Fruit fly (Drosophila melanogaster) whole organism, adult: Measurements from ENCODE around the gene Cnx14D.
A peak's percentile ranks its signal among the peaks of the same experiment; 100 is the strongest.

Experiments
- CG11617 ChIP-seq: fragments of 200-800 bp; sonication (Bioruptor generic); optimal IDR thresholded peaks from 2 replicates; lab custom pipeline; 2017; ENCODE audit warnings: mild to moderate bottlenecking, missing biosample characterization, missing genetic modification reagents, missing genetic modification characterization
- CG12768 ChIP-seq: fragments of 200-800 bp; sonication (Bioruptor generic); optimal IDR thresholded peaks from 2 replicates; lab custom pipeline; 2017; ENCODE audit warnings: missing biosample characterization, missing genetic modification characterization, mild to moderate bottlenecking, moderate library complexity, missing genetic modification reagents
- CG14711 ChIP-seq: fragments of 200-800 bp; sonication (Bioruptor generic); optimal IDR thresholded peaks from 2 replicates; lab custom pipeline; 2018; ENCODE audit warnings: missing biosample characterization, mild to moderate bottlenecking, missing genetic modification characterization, moderate library complexity
- CG1620 ChIP-seq: fragments of 200-800 bp; sonication (Bioruptor generic); optimal IDR thresholded peaks from 2 replicates; lab custom pipeline; 2016; ENCODE audit warnings: missing biosample characterization, missing genetic modification characterization
- CG33017 ChIP-seq: fragments of 200-800 bp; sonication (Bioruptor generic); optimal IDR thresholded peaks from 2 replicates; lab custom pipeline; 2018; ENCODE audit warnings: missing biosample characterization, mild to moderate bottlenecking, missing genetic modification characterization, moderate library complexity
- CG5204 ChIP-seq: fragments of 200-800 bp; sonication (Bioruptor generic); optimal IDR thresholded peaks from 2 replicates; lab custom pipeline; 2016; ENCODE audit warnings: missing biosample characterization, missing genetic modification characterization
- CG7045 ChIP-seq: fragments of 200-800 bp; sonication (Bioruptor generic); optimal IDR thresholded peaks from 2 replicates; lab custom pipeline; 2017; ENCODE audit warnings: missing biosample characterization, mild to moderate bottlenecking, missing genetic modification characterization
- CG7101 ChIP-seq: fragments of 200-800 bp; sonication (Bioruptor generic); optimal IDR thresholded peaks from 2 replicates; lab custom pipeline; 2018; ENCODE audit warnings: missing biosample characterization, mild to moderate bottlenecking, missing genetic modification characterization, moderate library complexity
- Clk ChIP-seq: fragments of 200-800 bp; sonication (Bioruptor generic); optimal IDR thresholded peaks from 2 replicates; lab custom pipeline; 2017; ENCODE audit warnings: missing biosample characterization, missing genetic modification characterization
- Crg-1 ChIP-seq: fragments of 200-800 bp; sonication (Bioruptor generic); optimal IDR thresholded peaks from 2 replicates; lab custom pipeline; 2016; ENCODE audit warnings: missing biosample characterization, missing genetic modification characterization
- Hr96 ChIP-seq: fragments of 200-800 bp; sonication (Bioruptor generic); optimal IDR thresholded peaks from 2 replicates; lab custom pipeline; 2016; ENCODE audit warnings: missing biosample characterization, missing genetic modification characterization
- Mnt ChIP-seq: fragments of 200-800 bp; sonication (Bioruptor generic); optimal IDR thresholded peaks from 2 replicates; lab custom pipeline; 2016; ENCODE audit warnings: missing biosample characterization, mild to moderate bottlenecking, missing genetic modification characterization
- bab1 ChIP-seq: fragments of 200-800 bp; sonication (Bioruptor generic); optimal IDR thresholded peaks from 3 replicates; lab custom pipeline; 2019; ENCODE audit warnings: missing biosample characterization, mild to moderate bottlenecking, missing genetic modification characterization, moderate library complexity
- cic ChIP-seq: fragments of 200-800 bp; sonication (Bioruptor generic); optimal IDR thresholded peaks from 2 replicates; lab custom pipeline; 2017; ENCODE audit warnings: missing biosample characterization, mild to moderate bottlenecking, missing genetic modification characterization, moderate library complexity
- cnc ChIP-seq, 2 experiments: fragments of >200 bp; optimal IDR thresholded peaks; 2 replicates each; lab custom pipeline; 2017
- kay ChIP-seq: fragments of 200-800 bp; sonication (Bioruptor generic); peaks from one replicate; lab custom pipeline; 2016; ENCODE audit warnings: missing biosample characterization, missing genetic modification characterization, borderline replicate concordance
- ovo ChIP-seq: fragments of 200-800 bp; sonication (Bioruptor generic); optimal IDR thresholded peaks from 2 replicates; lab custom pipeline; 2016; ENCODE audit warnings: missing biosample characterization, missing genetic modification characterization
- pad ChIP-seq: fragments of 200-800 bp; sonication (Bioruptor generic); optimal IDR thresholded peaks from 3 replicates; lab custom pipeline; 2017; ENCODE audit warnings: missing biosample characterization, missing genetic modification characterization, mild to moderate bottlenecking, moderate library complexity, missing genetic modification reagents
- tj ChIP-seq: fragments of 200-800 bp; sonication (Bioruptor generic); optimal IDR thresholded peaks from 3 replicates; lab custom pipeline; 2017; ENCODE audit warnings: missing biosample characterization, mild to moderate bottlenecking, missing genetic modification characterization, moderate library complexity
- toe ChIP-seq: fragments of 200-800 bp; sonication (Bioruptor generic); optimal IDR thresholded peaks from 2 replicates; lab custom pipeline; 2016; ENCODE audit warnings: missing biosample characterization, missing genetic modification characterization

Gene Cnx14D

dm6 chrX:16525315-16525714 lies at the start of gene Cnx14D:
Gene Cnx14D (minus strand): TSS chrX:16525415.
- no peak for TF ChIP-seq CG5204 (GFP tag; lab: Kevin White, UChicago)

DNA sequence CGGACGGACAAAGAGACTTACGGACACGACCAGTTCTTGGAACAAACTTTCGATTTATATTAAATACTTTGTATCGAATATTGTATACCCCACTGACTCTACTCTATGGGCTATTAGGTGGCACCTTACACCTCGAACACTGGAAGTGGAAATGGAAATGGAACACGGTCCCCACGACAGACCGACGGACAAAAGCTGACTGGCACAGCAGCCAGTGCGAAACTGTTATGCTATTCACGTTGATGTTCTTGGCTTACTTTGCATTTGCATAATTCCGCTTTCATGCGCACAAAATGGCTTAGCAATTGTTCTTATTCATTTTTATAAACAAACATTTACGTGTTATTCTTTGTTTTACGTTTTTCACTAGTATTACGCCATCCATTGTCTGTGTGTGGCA lies 48.9 kb upstream of the Cnx14D start:
- no peak for TF ChIP-seq cic
- no peak for TF ChIP-seq Mnt
- no peak for TF ChIP-seq CG1620 (GFP tag; lab: Kevin White, UChicago)
- TF ChIP-seq CG5204 (GFP tag; lab: Kevin White, UChicago): no peak
- TF ChIP-seq bab1 (GFP tag; lab: Kevin White, UChicago): no peak
- no peak for TF ChIP-seq CG14711 (tag; lab: Kevin White, UChicago)
- TF ChIP-seq cnc (optimal IDR thresholded peaks at IDR 0.05; lab: Kevin White, UChicago): no peak
- TF ChIP-seq Crg-1 (GFP tag; lab: Kevin White, UChicago): no peak

DNA sequence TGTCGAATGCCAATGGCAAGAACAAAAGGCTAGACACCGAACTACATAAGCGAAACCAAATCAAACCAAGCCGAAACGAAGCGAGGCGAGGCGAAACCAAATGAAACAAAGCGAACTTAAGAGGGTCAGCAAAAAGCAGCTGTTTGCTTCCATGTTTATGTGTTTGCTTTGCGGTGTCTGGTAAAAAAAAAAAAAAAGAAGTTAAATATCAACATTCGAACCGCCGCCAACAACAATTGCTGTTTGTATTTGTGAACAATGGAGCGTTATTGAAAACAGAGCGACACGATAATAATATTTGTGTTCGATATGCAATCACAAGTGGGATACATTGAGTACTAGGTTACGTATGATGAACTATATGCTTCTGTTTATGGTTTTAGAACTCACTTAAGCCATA lies 48.4 kb upstream of the Cnx14D start:
- peak; percentile 50 for TF ChIP-seq ovo (GFP tag; lab: Kevin White, UChicago)
- TF ChIP-seq pad: peak; percentile 14
- TF ChIP-seq Crg-1 (GFP tag; lab: Kevin White, UChicago): peak; percentile 46
- no peak for TF ChIP-seq toe
- peak; percentile 59 for TF ChIP-seq CG7101
- TF ChIP-seq CG5204 (GFP tag; lab: Kevin White, UChicago): no peak
- no peak for TF ChIP-seq CG7045 (GFP tag; lab: Kevin White, UChicago)
- TF ChIP-seq CG14711 (tag; lab: Kevin White, UChicago): no peak
- TF ChIP-seq tj (GFP tag; lab: Kevin White, UChicago): no peak

DNA sequence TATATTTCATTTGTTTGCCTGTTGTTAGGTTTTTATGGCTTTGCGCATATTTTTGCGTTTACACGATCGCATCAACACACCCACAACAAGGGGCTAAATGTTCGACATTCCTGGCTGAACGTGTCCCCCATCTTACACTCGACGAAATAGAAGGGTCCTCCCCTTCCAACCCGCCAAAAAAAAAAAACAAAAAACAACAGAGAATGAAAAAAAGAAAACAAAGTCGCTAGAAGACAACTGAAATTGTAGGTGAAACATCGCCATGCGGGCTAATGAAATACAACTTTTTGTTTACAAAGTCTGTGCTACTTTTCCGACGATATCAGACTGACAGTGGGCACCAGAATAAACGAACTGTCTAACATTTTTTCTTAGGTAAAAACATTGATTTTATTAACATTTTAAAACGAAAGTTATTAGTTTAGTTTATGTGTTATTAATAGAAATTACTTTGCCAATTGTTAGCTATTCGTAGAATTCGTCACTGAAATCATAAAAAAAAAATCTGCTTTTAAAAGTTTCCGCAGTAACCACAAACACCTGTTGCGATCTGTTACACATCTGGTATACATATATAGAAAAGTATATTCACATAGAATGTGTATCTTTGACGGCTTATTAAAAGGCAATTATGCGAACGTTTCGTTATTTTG lies 45.5 kb upstream of the Cnx14D start:
- TF ChIP-seq Clk (GFP tag; lab: Kevin White, UChicago) (no peak), toe (no peak), Hr96 (GFP tag; lab: Kevin White, UChicago) (no peak), CG7045 (GFP tag; lab: Kevin White, UChicago) (no peak), bab1 (GFP tag; lab: Kevin White, UChicago) (no peak), kay (GFP tag; lab: Kevin White, UChicago) (peak; percentile 72), cnc (optimal IDR thresholded peaks at IDR 0.05; lab: Kevin White, UChicago) (no peak), CG1620 (GFP tag; lab: Kevin White, UChicago) (no peak)

dm6 chrX:16565377-16565776 lies 40.2 kb upstream of the Cnx14D start:
- TF ChIP-seq CG11617 (GFP tag; lab: Kevin White, UChicago) (no peak), cnc (optimal IDR thresholded peaks at IDR 0.05; lab: Kevin White, UChicago) (no peak), kay (GFP tag; lab: Kevin White, UChicago) (peak; percentile 39)

DNA sequence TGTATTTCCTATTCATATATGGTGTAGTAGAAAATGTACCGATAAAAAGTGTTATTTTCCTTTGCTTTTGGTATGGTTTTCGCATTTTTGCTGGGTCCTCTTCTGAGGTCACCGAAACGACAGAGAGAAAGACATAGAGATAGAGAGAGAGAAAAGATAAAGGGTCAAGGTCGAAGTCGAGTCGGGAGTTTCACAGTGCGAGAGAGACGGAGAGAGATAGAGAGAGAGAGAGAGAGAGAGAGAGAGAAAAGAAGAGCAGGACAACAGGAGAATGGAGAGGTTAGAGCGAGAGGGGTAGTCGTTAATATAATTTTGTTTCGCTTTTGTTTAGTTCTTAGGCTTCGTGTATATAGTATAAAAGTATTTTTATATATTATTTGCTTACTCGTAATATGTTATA lies 37.0 kb upstream of the Cnx14D start:
- TF ChIP-seq Crg-1 (GFP tag; lab: Kevin White, UChicago): no peak
- no peak for TF ChIP-seq ovo (GFP tag; lab: Kevin White, UChicago)
- no peak for TF ChIP-seq CG12768 (GFP tag; lab: Kevin White, UChicago)
- TF ChIP-seq CG14711 (tag; lab: Kevin White, UChicago): no peak
- no peak for TF ChIP-seq CG33017 (tag; lab: Kevin White, UChicago)

DNA sequence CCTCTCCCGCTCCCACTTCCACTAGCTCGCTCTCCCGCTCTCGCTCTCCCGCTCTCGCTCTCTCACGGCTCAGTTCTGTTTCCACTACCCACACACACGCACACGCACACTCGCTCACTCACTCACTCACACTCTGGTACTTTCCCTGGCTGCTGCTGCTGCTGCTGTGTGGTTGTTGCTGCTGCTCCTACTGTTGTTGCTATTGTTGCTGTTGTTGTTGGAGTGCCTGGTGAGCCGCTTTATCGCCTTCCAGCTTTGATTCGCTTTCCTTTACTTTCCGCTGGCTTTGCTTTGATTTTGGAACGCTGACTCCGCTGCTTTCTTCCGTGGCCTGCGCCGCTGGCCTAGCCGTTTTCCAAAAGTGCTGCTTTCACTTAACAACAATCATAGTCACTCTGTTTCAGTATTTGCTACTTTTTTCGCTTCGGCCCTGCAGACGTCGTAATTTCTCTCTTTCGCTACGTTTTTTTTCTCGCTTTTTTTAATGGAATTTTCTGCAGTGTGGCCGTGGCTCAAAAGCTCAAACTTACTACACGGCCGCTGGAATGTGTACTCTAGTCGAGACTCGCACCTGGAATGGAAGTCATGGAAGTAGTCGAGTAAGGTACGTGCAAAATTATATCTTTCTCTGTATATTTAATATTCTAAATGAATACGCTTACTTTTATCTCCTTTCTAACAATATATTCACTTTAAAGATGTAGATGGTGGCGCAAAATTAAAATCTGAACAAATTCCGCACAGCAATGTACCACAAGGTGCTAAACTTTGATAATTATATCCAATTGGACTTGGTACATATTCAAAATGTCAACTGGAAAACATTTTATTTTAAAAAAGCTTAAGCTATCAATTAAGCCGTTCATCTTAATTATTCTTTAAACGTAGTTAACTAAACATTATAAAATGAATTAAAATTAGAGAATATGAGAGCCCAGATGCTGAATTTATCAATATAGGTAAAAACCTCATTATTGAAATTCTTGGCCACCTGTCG lies 34.6 kb upstream of the Cnx14D start, which contains the start of gene Pp2B-14D:
TSS of gene Pp2B-14D (minus strand) at position 503 of the 997 bp plus-strand sequence.
- TF ChIP-seq Crg-1 (GFP tag; lab: Kevin White, UChicago) (peak; percentile 42), CG7045 (GFP tag; lab: Kevin White, UChicago) (no peak), Clk (GFP tag; lab: Kevin White, UChicago) (no peak), CG11617 (GFP tag; lab: Kevin White, UChicago) (peak; percentile 58), bab1 (GFP tag; lab: Kevin White, UChicago) (peak; percentile 52), pad (peak; percentile 28), Mnt (no peak), CG14711 (tag; lab: Kevin White, UChicago) (peak; percentile 11), kay (GFP tag; lab: Kevin White, UChicago) (no peak), ovo (GFP tag; lab: Kevin White, UChicago) (no peak), cnc (optimal IDR thresholded peaks at IDR 0.05; lab: Kevin White, UChicago) (no peak), CG1620 (GFP tag; lab: Kevin White, UChicago) (peak; percentile 12), CG12768 (GFP tag; lab: Kevin White, UChicago) (peak; percentile 3), toe (no peak), tj (GFP tag; lab: Kevin White, UChicago) (peak; percentile 82), Hr96 (GFP tag; lab: Kevin White, UChicago) (no peak), CG5204 (GFP tag; lab: Kevin White, UChicago) (no peak), CG33017 (tag; lab: Kevin White, UChicago) (no peak), CG7101 (peak; percentile 58), cic (peak; percentile 47)
